Fruit fly (Drosophila melanogaster): Measurements from ENCODE around the gene Pus10.

Pus10 gene

dm6 chr2L:128977-129941 is 25.8 kb downstream of the Pus10 start (continued):
- TF ChIP-seq CrebB (tag; optimal IDR thresholded peaks at IDR 0.05): peak; percentile 73
- TF ChIP-seq CG13894 (tag; optimal IDR thresholded peaks at IDR 0.05): peak; percentile 83
- peak; percentile 63 for TF ChIP-seq CG9437 (GFP tag; optimal IDR thresholded peaks at IDR 0.05)
- peak; percentile 31; the same call in 2 of the 3 replicates for TF ChIP-seq gce (GFP tag; IDR thresholded peaks at IDR 0.05)
- TF ChIP-seq nau (GFP tag; optimal IDR thresholded peaks at IDR 0.05): peak; percentile 17
- TF ChIP-seq CG32532 (GFP tag; IDR thresholded peaks at IDR 0.05): peak; percentile 59; the same call in 1 of the 2 replicates
- TF ChIP-seq Bgb (GFP tag; IDR thresholded peaks at IDR 0.05; ENCODE audit: partially characterized antibody): peak; percentile 62; the same call in 1 of the 2 replicates
- TF ChIP-seq bab2 (GFP tag; optimal IDR thresholded peaks at IDR 0.05): no peak
- no peak for TF ChIP-seq CG15479 (GFP tag; optimal IDR thresholded peaks at IDR 0.05)
- TF ChIP-seq CG4854 (GFP tag; optimal IDR thresholded peaks at IDR 0.05): peak; percentile 9
- peak; percentile 49; the same call in 1 of the 2 replicates for TF ChIP-seq amos (GFP tag; IDR thresholded peaks at IDR 0.05; ENCODE audit: partially characterized antibody)
- no peak for TF ChIP-seq CG13624 (GFP tag; optimal IDR thresholded peaks at IDR 0.05)
- peak; percentile 70 for TF ChIP-seq ftz-f1 (GFP tag; optimal IDR thresholded peaks at IDR 0.05)
- TF ChIP-seq sug (tag; optimal IDR thresholded peaks at IDR 0.05): peak; percentile 59
- peak; percentile 50 for TF ChIP-seq CG17829 (tag; optimal IDR thresholded peaks at IDR 0.05)
- TF ChIP-seq CG18599 (GFP tag; optimal IDR thresholded peaks at IDR 0.05): peak; percentile 74
- TF ChIP-seq CG8281 (tag; optimal IDR thresholded peaks at IDR 0.05): peak; percentile 10
- TF ChIP-seq caup (GFP tag; optimal IDR thresholded peaks at IDR 0.05; ENCODE audit: severe bottlenecking): peak; percentile 65
- TF ChIP-seq seq (GFP tag; IDR thresholded peaks at IDR 0.05): peak; percentile 75
- peak; percentile 15 for TF ChIP-seq CG4328 (GFP tag; optimal IDR thresholded peaks at IDR 0.05)
- TF ChIP-seq CG8290 (GFP tag; optimal IDR thresholded peaks at IDR 0.05): peak; percentile 41
- TF ChIP-seq CG8290 (tag; optimal IDR thresholded peaks at IDR 0.05): peak; percentile 21 to 82
- no peak for TF ChIP-seq CG8388 (GFP tag; optimal IDR thresholded peaks at IDR 0.05)
- TF ChIP-seq TFAM (GFP tag; optimal IDR thresholded peaks at IDR 0.05): no peak
- TF ChIP-seq Lhr (GFP tag; optimal IDR thresholded peaks at IDR 0.05): no peak
- TF ChIP-seq crp (GFP tag; optimal IDR thresholded peaks at IDR 0.05): peak in 1 of 2 experiments; percentile 0
- TF ChIP-seq CG15269 (tag; optimal IDR thresholded peaks at IDR 0.05): peak; percentile 18
- TF ChIP-seq shn (GFP tag; optimal IDR thresholded peaks at IDR 0.05): peak; percentile 44
- no peak for TF ChIP-seq pita (GFP tag; optimal IDR thresholded peaks at IDR 0.05)
- peak; percentile 90 for TF ChIP-seq grn (GFP tag; optimal IDR thresholded peaks at IDR 0.05)
- TF ChIP-seq CG10462 (GFP tag; optimal IDR thresholded peaks at IDR 0.05): no peak
- no peak for TF ChIP-seq ind (GFP tag; optimal IDR thresholded peaks at IDR 0.05)
- no peak for TF ChIP-seq hkb (optimal IDR thresholded peaks at IDR 0.05)
- peak; percentile 42; the same call in 1 of the 2 replicates for TF ChIP-seq hkb (GFP tag; IDR thresholded peaks at IDR 0.05)
- no peak for TF ChIP-seq ro (GFP tag; IDR thresholded peaks at IDR 0.05)
- no peak for TF ChIP-seq CG11093 (GFP tag; IDR thresholded peaks at IDR 0.05)
- peak; percentile 2 for TF ChIP-seq abd-A (tag; optimal IDR thresholded peaks at IDR 0.05)
- TF ChIP-seq CG7357 (GFP tag; IDR thresholded peaks at IDR 0.05): no peak
- 0 out of 2 replicates have a peak, but pooled peaks have one; percentile 12 for TF ChIP-seq CG6272 (GFP tag; IDR thresholded peaks at IDR 0.05)
- peak; percentile 38 for TF ChIP-seq CG2875 (GFP tag; optimal IDR thresholded peaks at IDR 0.05)
- peak; percentile 23 for TF ChIP-seq CG10267 (tag; optimal IDR thresholded peaks at IDR 0.05)
- TF ChIP-seq ap (GFP tag; IDR thresholded peaks at IDR 0.05): no peak
- no peak for TF ChIP-seq CG10654 (GFP tag; optimal IDR thresholded peaks at IDR 0.05)
- TF ChIP-seq Dad (GFP tag; optimal IDR thresholded peaks at IDR 0.05): peak; percentile 20
- peak; percentile 47 for TF ChIP-seq NC2β (GFP tag; optimal IDR thresholded peaks at IDR 0.05)
- TF ChIP-seq CG17361 (GFP tag; IDR thresholded peaks at IDR 0.05): no peak
- TF ChIP-seq knrl (GFP tag; IDR thresholded peaks at IDR 0.05; ENCODE audit: partially characterized antibody): no peak
- TF ChIP-seq CG10431 (GFP tag; optimal IDR thresholded peaks at IDR 0.05): peak; percentile 39

All from whole organism, embryonic.